Fruit fly (Drosophila melanogaster) whole organism: ENCODE results near the gene CG42824.

Source experiments
- CG8478 ChIP-seq: fragments of >200 bp; optimal IDR thresholded peaks from 2 replicates; lab custom pipeline; 2018; ENCODE audit warnings: inconsistent platforms
- EcR ChIP-seq, 2 experiments: fragments of >200 bp; optimal IDR thresholded peaks; 2 replicates each; lab custom pipeline; 2017; ENCODE audit warnings: missing biosample characterization in 2 of 2, missing genetic modification characterization in 2 of 2, missing genetic modification reagents in 2 of 2
- pan ChIP-seq: fragments of >200 bp; optimal IDR thresholded peaks from 2 replicates; lab custom pipeline; 2017
- psq ChIP-seq: fragments of >200 bp; optimal IDR thresholded peaks from 2 replicates; lab custom pipeline; 2017
- usp ChIP-seq: fragments of >200 bp; optimal IDR thresholded peaks from 2 replicates; lab custom pipeline; 2017; ENCODE audit warnings: missing biosample characterization, missing genetic modification characterization, mixed read lengths

DNA sequence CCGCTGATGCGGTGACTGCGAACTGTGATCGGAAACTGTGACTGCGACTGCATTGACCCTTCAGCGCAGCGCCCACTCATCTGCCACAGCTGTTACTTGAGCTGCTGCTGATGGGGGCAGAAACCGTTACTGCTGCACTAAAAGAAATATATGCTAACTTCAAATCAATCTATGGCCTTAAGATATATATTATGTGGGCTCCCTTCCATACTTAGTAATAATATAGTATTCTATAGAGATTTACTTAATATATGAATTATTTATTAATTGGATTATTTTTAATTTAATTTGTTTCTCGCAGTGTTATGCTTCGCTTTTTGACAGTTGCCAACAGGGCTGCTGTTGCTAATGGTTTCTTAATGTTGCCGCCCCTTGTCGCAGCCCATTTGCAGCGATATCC is 27.3 kb downstream of the CG42824 start:
- TF ChIP-seq pan (lab: Kevin White, UChicago) (no peak), usp (no peak), CG8478 (lab: Kevin White, UChicago) (no peak), psq (lab: Kevin White, UChicago) (no peak), EcR (GFP tag; optimal IDR thresholded peaks at IDR 0.05; lab: Kevin White, UChicago) (no peak)
